Fruit fly (Drosophila melanogaster) whole organism, pupa: Measurements from ENCODE around the gene CG10011.

Experiments used
- CG10348 ChIP-seq: fragments of 200-800 bp; sonication (Bioruptor generic); IDR thresholded peaks from 2 replicates; pipeline ENCODE4 v1.3.6; 2022; ENCODE audit warnings: missing biosample characterization, missing genetic modification characterization
- CG12605 ChIP-seq: fragments of 200-800 bp; sonication (Bioruptor generic); IDR thresholded peaks from 2 replicates; pipeline ENCODE4 v1.3.6; 2022; ENCODE audit warnings: missing biosample characterization, missing genetic modification characterization
- CG13204 ChIP-seq: fragments of 200-800 bp; sonication (Bioruptor generic); optimal IDR thresholded peaks from 2 replicates; lab custom pipeline; 2018; ENCODE audit warnings: missing biosample characterization, mild to moderate bottlenecking, missing genetic modification characterization, moderate library complexity
- CG14655 ChIP-seq: fragments of 200-800 bp; sonication (Bioruptor generic); optimal IDR thresholded peaks from 3 replicates; lab custom pipeline; 2017; ENCODE audit warnings: mild to moderate bottlenecking, missing biosample characterization, missing genetic modification reagents, missing genetic modification characterization
- CG15710 ChIP-seq: fragments of 200-800 bp; sonication (Bioruptor generic); optimal IDR thresholded peaks from 2 replicates; lab custom pipeline; 2018; ENCODE audit warnings: missing biosample characterization, mild to moderate bottlenecking, missing genetic modification characterization, moderate library complexity
- CG17806 ChIP-seq: fragments of 200-800 bp; sonication (Bioruptor generic); optimal IDR thresholded peaks from 2 replicates; lab custom pipeline; 2018; ENCODE audit warnings: missing biosample characterization, mild to moderate bottlenecking, missing genetic modification characterization, moderate library complexity
- CG32121 ChIP-seq: fragments of 200-800 bp; sonication (Bioruptor generic); IDR thresholded peaks from 2 replicates; pipeline ENCODE4 v1.3.6; 2022; ENCODE audit warnings: missing biosample characterization, missing genetic modification characterization
- CG34367 ChIP-seq: fragments of 200-800 bp; sonication (Bioruptor generic); optimal IDR thresholded peaks from 2 replicates; lab custom pipeline; 2018; ENCODE audit warnings: missing biosample characterization, mild to moderate bottlenecking, missing genetic modification characterization
- CG4496 ChIP-seq: fragments of 200-800 bp; sonication (Bioruptor generic); IDR thresholded peaks from 3 replicates; pipeline ENCODE4 v1.3.6; 2022; ENCODE audit warnings: missing biosample characterization, missing genetic modification characterization
- CG8159 ChIP-seq: fragments of 200-800 bp; sonication (Bioruptor generic); optimal IDR thresholded peaks from 3 replicates; lab custom pipeline; 2018; ENCODE audit warnings: missing biosample characterization, mild to moderate bottlenecking, missing genetic modification characterization, moderate library complexity
- CG8301 ChIP-seq: fragments of 200-800 bp; sonication (Bioruptor generic); optimal IDR thresholded peaks from 2 replicates; lab custom pipeline; 2018; ENCODE audit warnings: missing biosample characterization, mild to moderate bottlenecking, missing genetic modification characterization
- CG9948 ChIP-seq: fragments of 200-800 bp; sonication (Bioruptor generic); optimal IDR thresholded peaks from 2 replicates; lab custom pipeline; 2018; ENCODE audit warnings: missing biosample characterization, mild to moderate bottlenecking, missing genetic modification characterization, moderate library complexity
- D1 ChIP-seq: fragments of 200-800 bp; sonication (Bioruptor generic); optimal IDR thresholded peaks from 2 replicates; lab custom pipeline; 2018; ENCODE audit warnings: missing biosample characterization, mild to moderate bottlenecking, missing genetic modification characterization, moderate library complexity
- EcR ChIP-seq: fragments of 200-800 bp; sonication (Bioruptor generic); optimal IDR thresholded peaks from 3 replicates; lab custom pipeline; 2019; ENCODE audit warnings: missing biosample characterization, missing genetic modification characterization, mild to moderate bottlenecking, moderate library complexity, missing genetic modification reagents
- Ets98B ChIP-seq: fragments of 200-800 bp; sonication (Bioruptor generic); IDR thresholded peaks from 2 replicates; pipeline ENCODE4 v1.3.6; 2022; ENCODE audit warnings: missing biosample characterization, missing genetic modification characterization
- Pif1A ChIP-seq: fragments of 200-800 bp; sonication (Bioruptor generic); optimal IDR thresholded peaks from 3 replicates; lab custom pipeline; 2016; ENCODE audit warnings: missing biosample characterization, missing genetic modification characterization
- Pif1B ChIP-seq: fragments of 200-800 bp; sonication (Bioruptor generic); optimal IDR thresholded peaks from 3 replicates; lab custom pipeline; 2016; ENCODE audit warnings: missing biosample characterization, missing genetic modification characterization
- Snoo ChIP-seq: fragments of 200-800 bp; sonication (Bioruptor generic); optimal IDR thresholded peaks from 3 replicates; lab custom pipeline; 2017; ENCODE audit warnings: missing biosample characterization, mild to moderate bottlenecking, missing genetic modification characterization, inconsistent platforms
- fd96Ca ChIP-seq: fragments of 200-800 bp; sonication (Bioruptor generic); IDR thresholded peaks from 3 replicates; pipeline ENCODE4 v1.3.6; 2022; ENCODE audit warnings: missing biosample characterization, missing genetic modification characterization
- gl ChIP-seq: fragments of 200-800 bp; sonication (Bioruptor generic); optimal IDR thresholded peaks from 2 replicates; lab custom pipeline; 2018; ENCODE audit warnings: missing biosample characterization, mild to moderate bottlenecking, missing genetic modification characterization
- rn ChIP-seq: fragments of 200-800 bp; sonication (Bioruptor generic); IDR thresholded peaks from 2 replicates; pipeline ENCODE4 v1.3.6; 2022; ENCODE audit warnings: missing biosample characterization, missing genetic modification characterization

The CG10011 gene

DNA sequence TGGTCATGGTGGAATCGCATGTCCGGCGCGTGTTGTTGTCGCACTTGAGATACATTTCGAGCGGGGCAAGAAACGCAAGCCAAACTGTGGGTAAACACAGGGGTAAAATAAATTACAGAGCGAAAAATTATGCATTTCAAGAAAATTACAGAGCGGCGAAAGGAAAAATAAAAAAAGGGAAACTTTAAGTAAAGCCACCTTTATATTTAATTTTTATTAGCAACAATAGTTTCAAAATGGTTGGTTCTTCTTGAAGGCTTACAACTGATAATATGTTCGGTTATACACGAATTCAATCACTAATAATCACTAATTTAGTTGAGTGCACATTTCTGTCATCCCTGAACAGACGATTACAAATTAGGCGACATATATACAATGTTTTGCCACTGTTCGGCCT, 11.3 kb downstream of the CG10011 start:
- TF ChIP-seq EcR (GFP tag; lab: Kevin White, UChicago) (no peak), CG8301 (tag; lab: Kevin White, UChicago) (peak; percentile 45), fd96Ca (no peak), CG14655 (GFP tag; lab: Kevin White, UChicago) (peak; percentile 36), Pif1A (GFP tag; lab: Kevin White, UChicago) (peak; percentile 58), rn (no peak), CG32121 (peak; percentile 59), CG10348 (no peak), Snoo (tag; lab: Kevin White, UChicago) (no peak), D1 (tag; lab: Kevin White, UChicago) (no peak), CG12605 (GFP tag; lab: Robert Waterston, UW) (no peak), CG15710 (tag; lab: Kevin White, UChicago) (peak; percentile 45), CG9948 (peak; percentile 36), Ets98B (peak; percentile 69), CG17806 (peak; percentile 40), CG34367 (tag; lab: Kevin White, UChicago) (peak; percentile 36), CG8159 (tag; lab: Kevin White, UChicago) (peak; percentile 59), gl (tag; lab: Kevin White, UChicago) (no peak), Pif1B (GFP tag; lab: Kevin White, UChicago) (peak; percentile 29), CG13204 (GFP tag; lab: Kevin White, UChicago) (no peak), CG4496 (peak; percentile 75; the same call in 2 of the 3 replicates)
- TF ChIP-seq, all 21 proteins: peak for 12

- TF ChIP-seq fd96Ca: no peak
- no peak for TF ChIP-seq CG8301 (tag; lab: Kevin White, UChicago)
- TF ChIP-seq CG4496: no peak
- no peak for TF ChIP-seq CG8159 (tag; lab: Kevin White, UChicago)
- no peak for TF ChIP-seq Snoo (tag; lab: Kevin White, UChicago)
- no peak for TF ChIP-seq Ets98B
- TF ChIP-seq gl (tag; lab: Kevin White, UChicago): no peak
- no peak for TF ChIP-seq D1 (tag; lab: Kevin White, UChicago)
- TF ChIP-seq CG13204 (GFP tag; lab: Kevin White, UChicago): no peak
- no peak for TF ChIP-seq CG32121
- TF ChIP-seq EcR (GFP tag; lab: Kevin White, UChicago): no peak
- no peak for TF ChIP-seq CG17806
- no peak for TF ChIP-seq Pif1A (GFP tag; lab: Kevin White, UChicago)
- TF ChIP-seq rn: no peak
- no peak for TF ChIP-seq Pif1B (GFP tag; lab: Kevin White, UChicago)
- no peak for TF ChIP-seq CG34367 (tag; lab: Kevin White, UChicago)
- no peak for TF ChIP-seq CG14655 (GFP tag; lab: Kevin White, UChicago)
- TF ChIP-seq CG12605 (GFP tag; lab: Robert Waterston, UW): no peak
- no peak for TF ChIP-seq CG15710 (tag; lab: Kevin White, UChicago)
- TF ChIP-seq CG10348: no peak
These were observed 11.8 kb downstream of the CG10011 start for dm6 chr3R:28623115-28623514.

dm6 chr3R:28620813-28621212, 14.1 kb downstream of the CG10011 start:
- TF ChIP-seq fd96Ca (no peak), CG10348 (no peak), CG12605 (GFP tag; lab: Robert Waterston, UW) (no peak), gl (tag; lab: Kevin White, UChicago) (no peak), EcR (GFP tag; lab: Kevin White, UChicago) (no peak), CG9948 (no peak), CG32121 (no peak), CG8159 (tag; lab: Kevin White, UChicago) (no peak), CG17806 (no peak), D1 (tag; lab: Kevin White, UChicago) (no peak), Snoo (tag; lab: Kevin White, UChicago) (no peak), CG8301 (tag; lab: Kevin White, UChicago) (no peak)
- TF ChIP-seq, all 21 proteins: peak for 0

DNA sequence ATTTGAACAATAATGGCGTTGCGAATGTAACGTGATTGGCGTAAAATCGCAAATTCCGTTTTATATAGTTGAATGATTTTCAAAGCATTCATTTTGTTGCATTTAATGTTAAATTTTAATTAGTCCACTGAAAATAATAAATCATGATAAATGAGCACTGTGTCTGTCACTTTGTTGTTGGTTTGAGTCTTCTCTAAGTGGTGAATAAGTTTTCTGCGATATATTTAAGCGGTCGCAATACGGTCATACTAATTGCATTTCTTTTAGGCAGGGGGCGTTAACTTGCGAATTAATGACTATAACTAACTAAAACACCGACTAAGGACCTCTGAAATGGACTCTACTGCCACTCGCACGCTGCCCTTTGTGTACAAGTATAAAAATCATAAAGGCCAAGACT, 29.1 kb downstream of the CG10011 start, which contains the start of gene CG9986:
CG9986 (plus strand) TSS at position 245 of the 400 bp plus-strand sequence.
- TF ChIP-seq Ets98B: no peak
- no peak for TF ChIP-seq CG15710 (tag; lab: Kevin White, UChicago)
- TF ChIP-seq CG12605 (GFP tag; lab: Robert Waterston, UW): no peak
- TF ChIP-seq rn: no peak

- TF ChIP-seq Ets98B (no peak), Pif1A (GFP tag; lab: Kevin White, UChicago) (no peak), CG4496 (no peak), CG9948 (no peak), CG32121 (no peak), CG8301 (tag; lab: Kevin White, UChicago) (no peak), CG34367 (tag; lab: Kevin White, UChicago) (no peak), CG15710 (tag; lab: Kevin White, UChicago) (no peak), CG13204 (GFP tag; lab: Kevin White, UChicago) (no peak), CG14655 (GFP tag; lab: Kevin White, UChicago) (no peak), Snoo (tag; lab: Kevin White, UChicago) (no peak)
These were observed 31.3 kb downstream of the CG10011 start for dm6 chr3R:28603561-28603960.

dm6 chr3R:28600144-28600792, 34.6 kb downstream of the CG10011 start:
- TF ChIP-seq Ets98B (0 out of 2 replicates have a peak, but pooled peaks have one; percentile 6), fd96Ca (0 out of 3 replicates have a peak, but pooled peaks have one; percentile 16), CG32121 (0 out of 2 replicates have a peak, but pooled peaks have one; percentile 15), CG14655 (GFP tag; lab: Kevin White, UChicago) (no peak), EcR (GFP tag; lab: Kevin White, UChicago) (peak; percentile 5), CG9948 (no peak)
- TF ChIP-seq, all 21 proteins: peak for 4
